Fruit fly (Drosophila melanogaster): ENCODE data around the gene CG7376.

The CG7376 gene

dm6 chr3L:6173826-6174255 is at the start of gene CG7376, which contains the start of gene fmt:
CG7376 (plus strand) TSS chr3L:6174248.
fmt (minus strand) TSS chr3L:6173880.
- TF ChIP-seq CG5204 (GFP tag; optimal IDR thresholded peaks at IDR 0.05) (no peak), toe (GFP tag; optimal IDR thresholded peaks at IDR 0.05) (peak; percentile 24), CG14711 (tag; optimal IDR thresholded peaks at IDR 0.05) (peak; percentile 48), CG33017 (tag; optimal IDR thresholded peaks at IDR 0.05) (no peak), CG7045 (GFP tag; optimal IDR thresholded peaks at IDR 0.05) (peak; percentile 37), CG11617 (GFP tag; optimal IDR thresholded peaks at IDR 0.05) (peak; percentile 27), CG12768 (GFP tag; optimal IDR thresholded peaks at IDR 0.05) (peak; percentile 32), CG7101 (tag; optimal IDR thresholded peaks at IDR 0.05) (peak; percentile 30), bab1 (GFP tag; optimal IDR thresholded peaks at IDR 0.05) (no peak), Mnt (GFP tag; optimal IDR thresholded peaks at IDR 0.05) (peak; percentile 20), CG1620 (GFP tag; optimal IDR thresholded peaks at IDR 0.05) (peak; percentile 3)

dm6 chr3L:6124616-6125408 is 49.2 kb upstream of the CG7376 start:
- TF ChIP-seq cic (GFP tag; optimal IDR thresholded peaks at IDR 0.05) (no peak), Hr96 (GFP tag; optimal IDR thresholded peaks at IDR 0.05) (peak; percentile 47), tj (GFP tag; optimal IDR thresholded peaks at IDR 0.05) (no peak), toe (GFP tag; optimal IDR thresholded peaks at IDR 0.05) (peak; percentile 12), CG7045 (GFP tag; optimal IDR thresholded peaks at IDR 0.05) (peak; percentile 20)

dm6 chr3L:6125409-6125689 is 48.7 kb upstream of the CG7376 start:
- no peak for TF ChIP-seq ovo (GFP tag; optimal IDR thresholded peaks at IDR 0.05)
- no peak for TF ChIP-seq CG14711 (tag; optimal IDR thresholded peaks at IDR 0.05)
- no peak for TF ChIP-seq Clk (GFP tag; optimal IDR thresholded peaks at IDR 0.05)
- TF ChIP-seq Crg-1 (GFP tag; optimal IDR thresholded peaks at IDR 0.05), result no peak
- no peak for TF ChIP-seq pad (GFP tag; optimal IDR thresholded peaks at IDR 0.05)
- TF ChIP-seq Mnt (GFP tag; optimal IDR thresholded peaks at IDR 0.05), result no peak
- TF ChIP-seq cic (GFP tag; optimal IDR thresholded peaks at IDR 0.05), result no peak
- TF ChIP-seq kay (GFP tag; ENCODE audit: borderline replicate concordance), result no peak
- no peak for TF ChIP-seq toe (GFP tag; optimal IDR thresholded peaks at IDR 0.05)
- no peak for TF ChIP-seq CG12768 (GFP tag; optimal IDR thresholded peaks at IDR 0.05)
- no peak for TF ChIP-seq CG7045 (GFP tag; optimal IDR thresholded peaks at IDR 0.05)
- TF ChIP-seq tj (GFP tag; optimal IDR thresholded peaks at IDR 0.05), result no peak
- TF ChIP-seq CG1620 (GFP tag; optimal IDR thresholded peaks at IDR 0.05), result no peak
- no peak for TF ChIP-seq CG11617 (GFP tag; optimal IDR thresholded peaks at IDR 0.05)
- no peak for TF ChIP-seq Hr96 (GFP tag; optimal IDR thresholded peaks at IDR 0.05)
- no peak for TF ChIP-seq CG7101 (tag; optimal IDR thresholded peaks at IDR 0.05)
- TF ChIP-seq bab1 (GFP tag; optimal IDR thresholded peaks at IDR 0.05), result no peak
- TF ChIP-seq CG33017 (tag; optimal IDR thresholded peaks at IDR 0.05), result no peak
- no peak for TF ChIP-seq cnc (optimal IDR thresholded peaks at IDR 0.05)
- TF ChIP-seq CG5204 (GFP tag; optimal IDR thresholded peaks at IDR 0.05), result no peak

- no peak for TF ChIP-seq Clk (GFP tag; optimal IDR thresholded peaks at IDR 0.05)
Observed at dm6 chr3L:6129591-6129990, 44.5 kb upstream of the CG7376 start.

- no peak for TF ChIP-seq CG12768 (GFP tag; optimal IDR thresholded peaks at IDR 0.05)
- TF ChIP-seq CG7101 (tag; optimal IDR thresholded peaks at IDR 0.05), result no peak
Observed at dm6 chr3L:6130944-6131343, 43.1 kb upstream of the CG7376 start, which contains the start of gene Lcp65Ag3. Lcp65Ag3 (minus strand) TSS chr3L:6130989.

- TF ChIP-seq Mnt (GFP tag; optimal IDR thresholded peaks at IDR 0.05), result no peak
- no peak for TF ChIP-seq Clk (GFP tag; optimal IDR thresholded peaks at IDR 0.05)
- TF ChIP-seq Crg-1 (GFP tag; optimal IDR thresholded peaks at IDR 0.05), result no peak
- TF ChIP-seq CG5204 (GFP tag; optimal IDR thresholded peaks at IDR 0.05), result no peak
- TF ChIP-seq CG14711 (tag; optimal IDR thresholded peaks at IDR 0.05), result no peak
- no peak for TF ChIP-seq cic (GFP tag; optimal IDR thresholded peaks at IDR 0.05)
Observed at dm6 chr3L:6132009-6132408, 42.0 kb upstream of the CG7376 start, which contains the start of gene Cpr65Au. Cpr65Au (minus strand) TSS chr3L:6132109.

dm6 chr3L:6133546-6133945 is 40.5 kb upstream of the CG7376 start, which contains the start of gene Lcp65Ag2:
Lcp65Ag2 (minus strand) TSS chr3L:6133593.
- TF ChIP-seq CG33017 (tag; optimal IDR thresholded peaks at IDR 0.05), result no peak
- no peak for TF ChIP-seq Mnt (GFP tag; optimal IDR thresholded peaks at IDR 0.05)
- no peak for TF ChIP-seq CG7045 (GFP tag; optimal IDR thresholded peaks at IDR 0.05)
- TF ChIP-seq Crg-1 (GFP tag; optimal IDR thresholded peaks at IDR 0.05), result no peak
- TF ChIP-seq ovo (GFP tag; optimal IDR thresholded peaks at IDR 0.05), result no peak
- TF ChIP-seq CG1620 (GFP tag; optimal IDR thresholded peaks at IDR 0.05), result no peak
- TF ChIP-seq pad (GFP tag; optimal IDR thresholded peaks at IDR 0.05), result no peak
- TF ChIP-seq CG14711 (tag; optimal IDR thresholded peaks at IDR 0.05), result no peak
- TF ChIP-seq tj (GFP tag; optimal IDR thresholded peaks at IDR 0.05), result no peak
- no peak for TF ChIP-seq CG5204 (GFP tag; optimal IDR thresholded peaks at IDR 0.05)
- no peak for TF ChIP-seq cic (GFP tag; optimal IDR thresholded peaks at IDR 0.05)
- TF ChIP-seq Clk (GFP tag; optimal IDR thresholded peaks at IDR 0.05), result no peak
- TF ChIP-seq Hr96 (GFP tag; optimal IDR thresholded peaks at IDR 0.05), result no peak
- TF ChIP-seq toe (GFP tag; optimal IDR thresholded peaks at IDR 0.05), result no peak
- TF ChIP-seq cnc (optimal IDR thresholded peaks at IDR 0.05), result no peak
- no peak for TF ChIP-seq CG7101 (tag; optimal IDR thresholded peaks at IDR 0.05)
- no peak for TF ChIP-seq bab1 (GFP tag; optimal IDR thresholded peaks at IDR 0.05)

All from whole organism, adult.